Worm (Caenorhabditis elegans) whole organism, L1 larva: ENCODE measurements around the gene add-1.

ENCODE experiments used
- C04F5.9 ChIP-seq: sonication (generic microtip); optimal IDR thresholded peaks from 2 replicates; lab custom pipeline; 2016; ENCODE audit warnings: missing genetic modification characterization, missing compliant biosample characterization
- C34B4.2 ChIP-seq: sonication (generic microtip); optimal IDR thresholded peaks from 2 replicates; lab custom pipeline; 2017; ENCODE audit warnings: mild to moderate bottlenecking, missing genetic modification characterization, missing compliant biosample characterization
- aha-1 ChIP-seq: fragments of 150-350 bp; optimal IDR thresholded peaks from 2 replicates; lab custom pipeline; 2014; ENCODE audit warnings: missing biosample characterization, missing genetic modification characterization
- alr-1 ChIP-seq: fragments of 200-800 bp; sonication (Bioruptor generic); optimal IDR thresholded peaks from 2 replicates; lab custom pipeline; 2018; ENCODE audit warnings: borderline replicate concordance, mild to moderate bottlenecking, missing genetic modification characterization, missing compliant biosample characterization
- blmp-1 ChIP-seq: fragments of 150-350 bp; optimal IDR thresholded peaks from 2 replicates; lab custom pipeline; 2014; ENCODE audit warnings: missing biosample characterization, missing genetic modification characterization
- ceh-8 ChIP-seq: fragments of 200-800 bp; sonication (Bioruptor generic); optimal IDR thresholded peaks from 2 replicates; lab custom pipeline; 2018; ENCODE audit warnings: mild to moderate bottlenecking, missing genetic modification characterization, moderate library complexity, missing compliant biosample characterization
- ceh-82 ChIP-seq, 3 experiments: fragments of 150-350 bp in 1 of 3; sonication (generic microtip) in 2 of 3; optimal IDR thresholded peaks; 2 replicates each; lab custom pipeline; 2014 to 2017; ENCODE audit warnings: missing biosample characterization in 3 of 3, missing genetic modification characterization in 3 of 3
- ceh-90 ChIP-seq: sonication (generic microtip); optimal IDR thresholded peaks from 2 replicates; lab custom pipeline; 2016; ENCODE audit warnings: missing genetic modification characterization, missing compliant biosample characterization
- ces-1 ChIP-seq: fragments of 150-350 bp; optimal IDR thresholded peaks from 2 replicates; lab custom pipeline; 2014; ENCODE audit warnings: missing biosample characterization, missing genetic modification reagents, missing genetic modification characterization
- dsc-1 ChIP-seq: sonication (generic microtip); optimal IDR thresholded peaks from 2 replicates; lab custom pipeline; 2016; ENCODE audit warnings: mild to moderate bottlenecking, missing genetic modification characterization, missing compliant biosample characterization
- efl-1 ChIP-seq, 4 experiments: fragments of 150-350 bp; optimal IDR thresholded peaks in 3 of 4; peaks in 1 of 4; 1 replicate in 1 of 4; 2 replicates in 3 of 4; lab custom pipeline; 2014; ENCODE audit warnings: missing biosample characterization in 2 of 4, missing genetic modification characterization in 2 of 4, missing genetic modification reagents in 2 of 4
- efl-3 ChIP-seq: fragments of 200-800 bp; sonication (Bioruptor generic); optimal IDR thresholded peaks from 2 replicates; lab custom pipeline; 2018; ENCODE audit warnings: mild to moderate bottlenecking, missing genetic modification characterization, missing compliant biosample characterization
- egl-13 ChIP-seq: sonication (generic microtip); optimal IDR thresholded peaks from 2 replicates; lab custom pipeline; 2016; ENCODE audit warnings: missing genotype, missing genetic modification reagents, missing genetic modification characterization, missing compliant biosample characterization
- elt-2 ChIP-seq: sonication (generic microtip); optimal IDR thresholded peaks from 2 replicates; lab custom pipeline; 2016; ENCODE audit warnings: missing genetic modification characterization, mild to moderate bottlenecking, inconsistent platforms, missing compliant biosample characterization, missing genetic modification reagents
- elt-3 ChIP-seq, 6 experiments: fragments of 150-350 bp in 1 of 6; sonication (generic microtip); optimal IDR thresholded peaks; 2 replicates each; lab custom pipeline; 2017 to 2018; ENCODE audit warnings: missing biosample characterization in 6 of 6, missing genetic modification characterization in 6 of 6, inconsistent platforms in 1 of 6
- fkh-10 ChIP-seq: sonication (generic microtip); optimal IDR thresholded peaks from 2 replicates; lab custom pipeline; 2017; ENCODE audit warnings: missing biosample characterization, missing genetic modification reagents, missing genetic modification characterization
- fkh-4 ChIP-seq: sonication (generic microtip); optimal IDR thresholded peaks from 2 replicates; lab custom pipeline; 2016; ENCODE audit warnings: missing compliant biosample characterization, missing genetic modification characterization, borderline replicate concordance
- fkh-8 ChIP-seq: sonication (generic microtip); optimal IDR thresholded peaks from 2 replicates; lab custom pipeline; 2016; ENCODE audit warnings: mild to moderate bottlenecking, missing genetic modification characterization, missing compliant biosample characterization
- hlh-17 ChIP-seq: fragments of 200-800 bp; sonication (Bioruptor generic); optimal IDR thresholded peaks from 2 replicates; lab custom pipeline; 2018; ENCODE audit warnings: missing genetic modification characterization, mild to moderate bottlenecking, missing compliant biosample characterization, moderate library complexity, borderline replicate concordance
- hlh-4 ChIP-seq: sonication (generic microtip); optimal IDR thresholded peaks from 2 replicates; lab custom pipeline; 2016; ENCODE audit warnings: mild to moderate bottlenecking, missing genetic modification characterization, missing compliant biosample characterization
- irx-1 ChIP-seq: sonication (generic microtip); optimal IDR thresholded peaks from 2 replicates; lab custom pipeline; 2016; ENCODE audit warnings: missing genetic modification characterization, missing compliant biosample characterization
- isw-1 ChIP-seq: fragments of 200-800 bp; sonication (Bioruptor generic); IDR thresholded peaks from 2 replicates; pipeline ENCODE4 v1.3.6; 2022; ENCODE audit warnings: missing genetic modification characterization, missing compliant biosample characterization
- jun-1 ChIP-seq: fragments of 150-350 bp; optimal IDR thresholded peaks from 2 replicates; lab custom pipeline; 2014; ENCODE audit warnings: missing biosample characterization, missing genetic modification reagents, missing genetic modification characterization
- lin-14 ChIP-seq: fragments of 200-800 bp; sonication (Bioruptor generic); optimal IDR thresholded peaks from 2 replicates; lab custom pipeline; 2018; ENCODE audit warnings: mild to moderate bottlenecking, missing genetic modification characterization, moderate library complexity, missing compliant biosample characterization
- lin-15B ChIP-seq: fragments of 150-350 bp; sonication (generic microtip); optimal IDR thresholded peaks from 3 replicates; lab custom pipeline; 2014; ENCODE audit warnings: missing biosample characterization, missing genetic modification characterization
- lin-39 ChIP-seq: fragments of 150-350 bp; optimal IDR thresholded peaks from 2 replicates; lab custom pipeline; 2014; ENCODE audit warnings: missing biosample characterization, missing genetic modification reagents, missing genetic modification characterization
- lsy-2 ChIP-seq, 2 experiments: fragments of 150-350 bp; optimal IDR thresholded peaks; 2 replicates each; lab custom pipeline; 2014; ENCODE audit warnings: missing biosample characterization in 2 of 2, missing genetic modification characterization in 2 of 2
- mdl-1 ChIP-seq, 2 experiments: fragments of 150-350 bp; optimal IDR thresholded peaks; 2 replicates each; lab custom pipeline; 2014 to 2017; ENCODE audit warnings: missing biosample characterization in 2 of 2, missing genetic modification characterization in 2 of 2, inconsistent platforms in 1 of 2
- nhr-11 ChIP-seq: fragments of 150-350 bp; optimal IDR thresholded peaks from 2 replicates; lab custom pipeline; 2014; ENCODE audit warnings: missing biosample characterization, missing genetic modification characterization
- nhr-12 ChIP-seq: sonication (generic microtip); optimal IDR thresholded peaks from 2 replicates; lab custom pipeline; 2017; ENCODE audit warnings: missing biosample characterization, missing genetic modification characterization
- nhr-19 ChIP-seq: fragments of 200-800 bp; sonication (Bioruptor generic); conservative IDR thresholded peaks from 2 replicates; pipeline ENCODE4 v1.3.6; 2022; ENCODE audit warnings: missing genetic modification characterization, missing compliant biosample characterization
- nhr-20 ChIP-seq: sonication (generic microtip); optimal IDR thresholded peaks from 2 replicates; lab custom pipeline; 2016; ENCODE audit warnings: mild to moderate bottlenecking, missing genetic modification characterization, missing compliant biosample characterization
- nhr-47 ChIP-seq: sonication (generic microtip); optimal IDR thresholded peaks from 2 replicates; lab custom pipeline; 2016; ENCODE audit warnings: mild to moderate bottlenecking, missing genetic modification characterization, moderate library complexity, missing compliant biosample characterization
- nhr-71 ChIP-seq: sonication (generic microtip); optimal IDR thresholded peaks from 2 replicates; lab custom pipeline; 2016; ENCODE audit warnings: mild to moderate bottlenecking, missing genetic modification characterization, moderate library complexity, missing compliant biosample characterization
- nhr-77 ChIP-seq: fragments of 150-350 bp; optimal IDR thresholded peaks from 2 replicates; lab custom pipeline; 2014; ENCODE audit warnings: missing biosample characterization, missing genetic modification characterization
- nhr-90 ChIP-seq: sonication (generic microtip); optimal IDR thresholded peaks from 2 replicates; lab custom pipeline; 2016; ENCODE audit warnings: mild to moderate bottlenecking, missing genetic modification characterization, missing compliant biosample characterization; ENCODE audit not compliant: poor library complexity
- pag-3 ChIP-seq: sonication (generic microtip); optimal IDR thresholded peaks from 2 replicates; lab custom pipeline; 2017; ENCODE audit warnings: missing genetic modification characterization, mild to moderate bottlenecking, missing compliant biosample characterization, antibody characterized with exemption, borderline replicate concordance; ENCODE audit not compliant: insufficient read depth
- pax-3 ChIP-seq: fragments of 200-800 bp; sonication (Bioruptor generic); optimal IDR thresholded peaks from 2 replicates; lab custom pipeline; 2018; ENCODE audit warnings: mild to moderate bottlenecking, missing genetic modification characterization, moderate library complexity, missing compliant biosample characterization
- pqm-1 ChIP-seq: sonication (generic microtip); optimal IDR thresholded peaks from 3 replicates; lab custom pipeline; 2017; ENCODE audit warnings: missing biosample characterization, missing genetic modification characterization
- rnt-1 ChIP-seq: sonication (generic microtip); optimal IDR thresholded peaks from 2 replicates; lab custom pipeline; 2016; ENCODE audit warnings: mild to moderate bottlenecking, missing genetic modification characterization, moderate library complexity, missing compliant biosample characterization
- snu-23 ChIP-seq: sonication (generic microtip); optimal IDR thresholded peaks from 2 replicates; lab custom pipeline; 2016; ENCODE audit warnings: missing genetic modification characterization, missing compliant biosample characterization
- sox-4 ChIP-seq: sonication (generic microtip); optimal IDR thresholded peaks from 2 replicates; lab custom pipeline; 2016; ENCODE audit warnings: missing genetic modification characterization, missing compliant biosample characterization
- sptf-1 ChIP-seq: fragments of 150-350 bp; optimal IDR thresholded peaks from 2 replicates; lab custom pipeline; 2014; ENCODE audit warnings: missing biosample characterization, missing genetic modification characterization
- sup-37 ChIP-seq: fragments of 200-800 bp; sonication (Bioruptor generic); optimal IDR thresholded peaks from 2 replicates; lab custom pipeline; 2018; ENCODE audit warnings: mild to moderate bottlenecking, missing genetic modification characterization, missing compliant biosample characterization
- swsn-7 ChIP-seq: sonication (generic microtip); optimal IDR thresholded peaks from 2 replicates; lab custom pipeline; 2016; ENCODE audit warnings: missing genetic modification characterization, missing compliant biosample characterization
- tlp-1 ChIP-seq: fragments of 150-350 bp; optimal IDR thresholded peaks from 2 replicates; lab custom pipeline; 2014; ENCODE audit warnings: missing biosample characterization, missing genetic modification characterization
- unc-130 ChIP-seq: fragments of 150-350 bp; optimal IDR thresholded peaks from 2 replicates; lab custom pipeline; 2017; ENCODE audit warnings: missing biosample characterization, missing genetic modification characterization, inconsistent platforms
- unc-62 ChIP-seq: fragments of 150-350 bp; optimal IDR thresholded peaks from 2 replicates; lab custom pipeline; 2014; ENCODE audit warnings: missing biosample characterization, missing genetic modification reagents, missing genetic modification characterization
- vab-15 ChIP-seq: sonication (generic microtip); optimal IDR thresholded peaks from 2 replicates; lab custom pipeline; 2017; ENCODE audit warnings: missing genotype, mild to moderate bottlenecking, missing genetic modification characterization, missing compliant biosample characterization
- zag-1 ChIP-seq: fragments of 150-350 bp; optimal IDR thresholded peaks from 2 replicates; lab custom pipeline; 2014; ENCODE audit warnings: missing biosample characterization, missing genetic modification characterization
- zip-4 ChIP-seq: fragments of 200-800 bp; sonication (Bioruptor generic); optimal IDR thresholded peaks from 2 replicates; lab custom pipeline; 2018; ENCODE audit warnings: mild to moderate bottlenecking, missing genetic modification characterization, moderate library complexity, missing compliant biosample characterization
- ztf-4 ChIP-seq: fragments of 150-350 bp; optimal IDR thresholded peaks from 2 replicates; lab custom pipeline; 2014; ENCODE audit warnings: missing biosample characterization, missing genetic modification characterization

Gene add-1

ce11 chrX:4899623-4900022 is 39.8 kb upstream of the add-1 start:
- TF ChIP-seq fkh-10 (GFP tag; lab: Kevin White, UChicago) (peak; percentile 41), swsn-7 (tag; lab: Kevin White, UChicago) (peak; percentile 30), ces-1 (no peak), mdl-1 (tag; optimal IDR thresholded peaks at IDR 0.05; lab: Kevin White, UChicago) (peak in 1 of 2 experiments; percentile 5), pag-3 (tag; lab: Kevin White, UChicago) (no peak), pax-3 (tag; lab: Kevin White, UChicago) (peak; percentile 40), egl-13 (tag; lab: Kevin White, UChicago) (no peak), pqm-1 (tag; lab: Kevin White, UChicago) (no peak), nhr-11 (no peak), ceh-8 (GFP tag; lab: Kevin White, UChicago) (peak; percentile 24), elt-3 (tag; optimal IDR thresholded peaks at IDR 0.05; lab: Kevin White, UChicago) (no peak), zip-4 (GFP tag; lab: Kevin White, UChicago) (peak; percentile 16), nhr-20 (peak; percentile 1), nhr-12 (tag; lab: Kevin White, UChicago) (no peak), tlp-1 (no peak), unc-130 (no peak), irx-1 (tag; lab: Kevin White, UChicago) (no peak), unc-62 (no peak), hlh-4 (tag; lab: Kevin White, UChicago) (no peak), aha-1 (tag; lab: Kevin White, UChicago) (no peak), lin-39 (tag; lab: Kevin White, UChicago) (peak; percentile 22), zag-1 (tag; lab: Kevin White, UChicago) (no peak), dsc-1 (tag; lab: Kevin White, UChicago) (no peak), nhr-71 (peak; percentile 51), C04F5.9 (tag; lab: Kevin White, UChicago) (no peak), alr-1 (tag; lab: Kevin White, UChicago) (no peak), blmp-1 (tag; lab: Kevin White, UChicago) (no peak), sox-4 (tag; lab: Kevin White, UChicago) (no peak), efl-1 (optimal IDR thresholded peaks at IDR 0.05; lab: Kevin White, UChicago) (no peak), efl-1 (GFP tag; optimal IDR thresholded peaks at IDR 0.05 in 1 of 2; lab: Kevin White, UChicago) (no peak), nhr-90 (tag; lab: Kevin White, UChicago) (no peak), rnt-1 (tag; lab: Kevin White, UChicago) (peak; percentile 70), C34B4.2 (tag; lab: Kevin White, UChicago) (no peak), fkh-4 (tag; lab: Kevin White, UChicago) (no peak), ceh-90 (no peak), elt-2 (tag; lab: Kevin White, UChicago) (peak; percentile 2), ztf-4 (tag; lab: Kevin White, UChicago) (no peak), vab-15 (tag; lab: Kevin White, UChicago) (no peak), lsy-2 (tag; optimal IDR thresholded peaks at IDR 0.05; lab: Kevin White, UChicago) (peak in 1 of 2 experiments; percentile 3), snu-23 (no peak), ceh-82 (tag; optimal IDR thresholded peaks at IDR 0.05; lab: Kevin White, UChicago) (peak in 1 of 3 experiments; percentile 28), jun-1 (tag; lab: Kevin White, UChicago) (no peak), nhr-77 (no peak), isw-1 (GFP tag; lab: Robert Waterston, UW) (peak; percentile 54), fkh-8 (tag; lab: Kevin White, UChicago) (peak; percentile 51), sptf-1 (tag; lab: Kevin White, UChicago) (no peak), nhr-47 (no peak), lin-14 (peak; percentile 93), nhr-19 (peak; percentile 58), hlh-17 (GFP tag; lab: Kevin White, UChicago) (no peak), sup-37 (GFP tag; lab: Kevin White, UChicago) (no peak), efl-3 (GFP tag; lab: Kevin White, UChicago) (no peak), lin-15B (tag; lab: Kevin White, UChicago) (no peak)
